Worm (Caenorhabditis elegans): Measurements from ENCODE around the gene mdmh-35.

- no peak for TF ChIP-seq nhr-10 (tag; optimal IDR thresholded peaks at IDR 0.05)
- TF ChIP-seq sem-4 (tag; optimal IDR thresholded peaks at IDR 0.05): no peak
- TF ChIP-seq elt-1 (tag; optimal IDR thresholded peaks at IDR 0.05): no peak
- peak; percentile 58 for TF ChIP-seq fos-1 (tag; optimal IDR thresholded peaks at IDR 0.05)
- TF ChIP-seq alr-1 (tag; optimal IDR thresholded peaks at IDR 0.05): no peak
- TF ChIP-seq zag-1 (tag; optimal IDR thresholded peaks at IDR 0.05): peak; percentile 83
- no peak for TF ChIP-seq mdl-1 (tag; optimal IDR thresholded peaks at IDR 0.05)
These were observed 31.8 kb upstream of the mdmh-35 start for ce11 chrII:7887295-7887694.

All from whole organism, L2 larva.